Worm (Caenorhabditis elegans) whole organism, L1 larva: Measurements from ENCODE around the gene asp-13.

Experiments used
- aly-2 ChIP-seq: fragments of 150-350 bp; optimal IDR thresholded peaks from 2 replicates; lab custom pipeline; 2014; ENCODE audit warnings: missing biosample characterization, missing genetic modification characterization
- grh-1 ChIP-seq: fragments of 200-800 bp; sonication (Bioruptor generic); IDR thresholded peaks from 2 replicates; pipeline ENCODE4 v1.3.6; 2022; ENCODE audit warnings: missing genetic modification reagents, missing genetic modification characterization, missing compliant biosample characterization
- lir-3 ChIP-seq: sonication (generic microtip); optimal IDR thresholded peaks from 2 replicates; lab custom pipeline; 2016; ENCODE audit warnings: mild to moderate bottlenecking, missing genetic modification characterization, moderate library complexity, missing compliant biosample characterization; ENCODE audit not compliant: poor library complexity
- lsy-2 ChIP-seq, 2 experiments: fragments of 150-350 bp; optimal IDR thresholded peaks; 2 replicates each; lab custom pipeline; 2014; ENCODE audit warnings: missing biosample characterization in 2 of 2, missing genetic modification characterization in 2 of 2
- mep-1 ChIP-seq: fragments of 150-350 bp; optimal IDR thresholded peaks from 2 replicates; lab custom pipeline; 2014; ENCODE audit warnings: missing biosample characterization, missing genetic modification characterization
- nhr-12 ChIP-seq: sonication (generic microtip); optimal IDR thresholded peaks from 2 replicates; lab custom pipeline; 2017; ENCODE audit warnings: missing biosample characterization, missing genetic modification characterization
- nhr-237 ChIP-seq: fragments of 150-350 bp; optimal IDR thresholded peaks from 2 replicates; lab custom pipeline; 2014; ENCODE audit warnings: missing biosample characterization, missing genetic modification characterization
- pqm-1 ChIP-seq: sonication (generic microtip); optimal IDR thresholded peaks from 3 replicates; lab custom pipeline; 2017; ENCODE audit warnings: missing biosample characterization, missing genetic modification characterization
- snpc-4 ChIP-seq: fragments of 150-350 bp; optimal IDR thresholded peaks from 2 replicates; lab custom pipeline; 2014; ENCODE audit warnings: missing biosample characterization, missing genetic modification characterization
- sptf-1 ChIP-seq: fragments of 150-350 bp; optimal IDR thresholded peaks from 2 replicates; lab custom pipeline; 2014; ENCODE audit warnings: missing biosample characterization, missing genetic modification characterization

DNA sequence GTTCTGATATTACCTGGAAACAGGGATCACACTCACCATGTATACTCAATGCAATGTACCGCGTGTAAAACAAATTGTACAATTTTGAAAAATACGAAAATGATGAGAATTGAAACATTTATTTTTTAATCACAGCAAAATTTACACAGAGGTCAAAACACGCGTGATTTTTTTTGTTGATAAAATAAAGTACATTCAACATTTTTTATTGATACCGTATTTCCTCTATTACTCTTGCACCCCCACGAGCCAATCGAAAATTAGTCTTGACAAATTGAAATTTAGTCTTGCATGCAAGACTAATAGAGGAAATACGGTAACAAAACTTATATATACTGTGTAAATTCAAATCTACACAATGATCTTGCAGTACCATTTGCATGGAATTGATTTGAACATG is 44.7 kb upstream of the asp-13 start, which contains the start of gene ZC190.8:
- TF ChIP-seq grh-1 (GFP tag; lab: Robert Waterston, UW) = no peak
- no peak for TF ChIP-seq lsy-2 (tag; optimal IDR thresholded peaks at IDR 0.05; lab: Kevin White, UChicago)
- no peak for TF ChIP-seq nhr-12 (tag; lab: Kevin White, UChicago)
- TF ChIP-seq pqm-1 (tag; lab: Kevin White, UChicago) = no peak
- TF ChIP-seq mep-1 = no peak
- TF ChIP-seq lir-3 (tag; lab: Kevin White, UChicago) = no peak
- TF ChIP-seq snpc-4 (tag; lab: Kevin White, UChicago) = no peak
- TF ChIP-seq sptf-1 = no peak
- TF ChIP-seq aly-2 (tag; lab: Kevin White, UChicago) = no peak
- no peak for TF ChIP-seq nhr-237 (tag; lab: Kevin White, UChicago)
